Fruit fly (Drosophila melanogaster): ENCODE data around the gene mfrn.

mfrn gene

dm6 chr3R:27937752-27938694 lies 9.8 kb downstream of the mfrn start, which contains the start of the genes NSD and BOD1 (continued):
- TF ChIP-seq CG11085 (GFP tag; IDR thresholded peaks at IDR 0.05): peak; percentile 82
- TF ChIP-seq CG17385 (GFP tag; optimal IDR thresholded peaks at IDR 0.05): no peak
- peak; percentile 77 for TF ChIP-seq CG4617 (GFP tag; optimal IDR thresholded peaks at IDR 0.05; ENCODE audit: borderline replicate concordance)
- TF ChIP-seq E2f1 (GFP tag; IDR thresholded peaks at IDR 0.05): peak; percentile 84
- TF ChIP-seq btn (GFP tag; optimal IDR thresholded peaks at IDR 0.05): no peak
- peak; percentile 13 for TF ChIP-seq gfzf (GFP tag; optimal IDR thresholded peaks at IDR 0.05)
- TF ChIP-seq al (GFP tag; IDR thresholded peaks at IDR 0.05): peak; percentile 85
- peak; percentile 52; the same call in 1 of the 2 replicates for TF ChIP-seq HLH3B (GFP tag; IDR thresholded peaks at IDR 0.05)
- TF ChIP-seq en (GFP tag; optimal IDR thresholded peaks at IDR 0.05): no peak
- no peak for TF ChIP-seq CG15601 (tag; optimal IDR thresholded peaks at IDR 0.05)
- TF ChIP-seq CG7357 (GFP tag; IDR thresholded peaks at IDR 0.05): peak; percentile 27; the same call in 1 of the 3 replicates
- TF ChIP-seq CG6683 (GFP tag; optimal IDR thresholded peaks at IDR 0.05): no peak
- peak; percentile 85 for TF ChIP-seq CG13287 (GFP tag; IDR thresholded peaks at IDR 0.05; ENCODE audit: partially characterized antibody)
- TF ChIP-seq sd (tag; optimal IDR thresholded peaks at IDR 0.05): no peak
- no peak for TF ChIP-seq dmrt99B (tag; optimal IDR thresholded peaks at IDR 0.05)
- peak; percentile 46 for TF ChIP-seq CG4820 (GFP tag; optimal IDR thresholded peaks at IDR 0.05)
- TF ChIP-seq tap (tag; optimal IDR thresholded peaks at IDR 0.05): no peak
- TF ChIP-seq Lim3 (GFP tag; IDR thresholded peaks at IDR 0.05): no peak
- TF ChIP-seq emc (GFP tag; optimal IDR thresholded peaks at IDR 0.05): no peak
- no peak for TF ChIP-seq Hr78 (GFP tag; optimal IDR thresholded peaks at IDR 0.05)
- peak; percentile 57; the same call in 1 of the 2 replicates for TF ChIP-seq cas (GFP tag; IDR thresholded peaks at IDR 0.05)
- no peak for TF ChIP-seq CG3065 (GFP tag; optimal IDR thresholded peaks at IDR 0.05)
- no peak for TF ChIP-seq sc (optimal IDR thresholded peaks at IDR 0.05)
- TF ChIP-seq sc (GFP tag; optimal IDR thresholded peaks at IDR 0.05): no peak
- TF ChIP-seq Hey (tag; optimal IDR thresholded peaks at IDR 0.05): no peak
- no peak for TF ChIP-seq sim (GFP tag; IDR thresholded peaks at IDR 0.05)
- TF ChIP-seq CG8359 (GFP tag; optimal IDR thresholded peaks at IDR 0.05; ENCODE audit: borderline replicate concordance): no peak
- TF ChIP-seq Asciz (GFP tag; optimal IDR thresholded peaks at IDR 0.05): no peak
- TF ChIP-seq croc (GFP tag; conservative IDR thresholded peaks at IDR 0.05): peak; percentile 33; the same call in 2 of the 3 replicates
- TF ChIP-seq Hr51 (GFP tag; optimal IDR thresholded peaks at IDR 0.05): no peak
- peak; percentile 2 for TF ChIP-seq Nf-YC (tag; optimal IDR thresholded peaks at IDR 0.05)
- 0 out of 3 replicates have a peak, but pooled peaks have one; percentile 31 for TF ChIP-seq C15 (GFP tag; IDR thresholded peaks at IDR 0.05)
- TF ChIP-seq bbx (GFP tag; IDR thresholded peaks at IDR 0.05; ENCODE audit: partially characterized antibody): peak; percentile 98
- TF ChIP-seq CG11723 (GFP tag; optimal IDR thresholded peaks at IDR 0.05): no peak
- TF ChIP-seq Aef1 (GFP tag; IDR thresholded peaks at IDR 0.05): peak; percentile 65
- peak; percentile 39 for TF ChIP-seq Dek (tag; optimal IDR thresholded peaks at IDR 0.05)
- peak; percentile 63 for TF ChIP-seq Dp (GFP tag; optimal IDR thresholded peaks at IDR 0.05)
- no peak for TF ChIP-seq shn (GFP tag; optimal IDR thresholded peaks at IDR 0.05)
- peak; percentile 45 for TF ChIP-seq zfh2 (GFP tag; optimal IDR thresholded peaks at IDR 0.05)
- no peak for TF ChIP-seq CG8944 (GFP tag; optimal IDR thresholded peaks at IDR 0.05)
- TF ChIP-seq Ada2b (GFP tag; IDR thresholded peaks at IDR 0.05): peak; percentile 66
- TF ChIP-seq dysf (GFP tag; IDR thresholded peaks at IDR 0.05): peak; percentile 71
- TF ChIP-seq Bdp1 (GFP tag; optimal IDR thresholded peaks at IDR 0.05): no peak
- TF ChIP-seq esg (GFP tag; conservative IDR thresholded peaks at IDR 0.05): peak; percentile 54
- TF ChIP-seq Sox100B (GFP tag; optimal IDR thresholded peaks at IDR 0.05): no peak
- peak; percentile 21 for TF ChIP-seq CG6813 (GFP tag; optimal IDR thresholded peaks at IDR 0.05)
- TF ChIP-seq amos (GFP tag; IDR thresholded peaks at IDR 0.05; ENCODE audit: partially characterized antibody): peak; percentile 98
- peak; percentile 92 for TF ChIP-seq slbo (GFP tag; IDR thresholded peaks at IDR 0.05)

Measured in whole organism, embryonic.